Worm (Caenorhabditis elegans) whole organism, early embryonic: Measurements from ENCODE around the gene dhhc-9.
A peak's percentile ranks its signal among the peaks of the same experiment; 100 is the strongest.

Experiments used
- B0310.2 ChIP-seq: sonication (generic microtip); optimal IDR thresholded peaks from 2 replicates; lab custom pipeline; 2016; ENCODE audit warnings: mild to moderate bottlenecking, missing genetic modification characterization, missing compliant biosample characterization
- F13C5.2 ChIP-seq: sonication (generic microtip); optimal IDR thresholded peaks from 2 replicates; lab custom pipeline; 2017; ENCODE audit warnings: mild to moderate bottlenecking, missing genetic modification characterization, inconsistent platforms, missing compliant biosample characterization
- aly-1 ChIP-seq: sonication (generic microtip); optimal IDR thresholded peaks from 2 replicates; lab custom pipeline; 2016; ENCODE audit warnings: missing genetic modification characterization, missing compliant biosample characterization
- ama-1 ChIP-seq: fragments of 150-350 bp; optimal IDR thresholded peaks from 2 replicates; lab custom pipeline; 2014
- ceh-13 ChIP-seq: fragments of 200-800 bp; sonication (Bioruptor generic); optimal IDR thresholded peaks from 2 replicates; lab custom pipeline; 2018; ENCODE audit warnings: mild to moderate bottlenecking, missing genetic modification characterization, missing compliant biosample characterization
- ceh-36 ChIP-seq: sonication (generic microtip); optimal IDR thresholded peaks from 2 replicates; lab custom pipeline; 2016; ENCODE audit warnings: missing genetic modification characterization, inconsistent platforms, missing compliant biosample characterization
- ets-7 ChIP-seq: sonication (generic microtip); optimal IDR thresholded peaks from 2 replicates; lab custom pipeline; 2016; ENCODE audit warnings: missing genotype, missing genetic modification characterization, missing compliant biosample characterization
- flt-1 ChIP-seq: fragments of 200-800 bp; sonication (Bioruptor generic); IDR thresholded peaks from 2 replicates; pipeline ENCODE4 v1.3.6; 2022; ENCODE audit warnings: missing genetic modification characterization, missing compliant biosample characterization
- hmbx-1 ChIP-seq: sonication (generic microtip); optimal IDR thresholded peaks from 2 replicates; lab custom pipeline; 2016; ENCODE audit warnings: mild to moderate bottlenecking, missing genetic modification characterization, missing compliant biosample characterization
- hmg-4 ChIP-seq: fragments of 200-800 bp; sonication (Bioruptor generic); optimal IDR thresholded peaks from 2 replicates; lab custom pipeline; 2018; ENCODE audit warnings: mild to moderate bottlenecking, missing genetic modification characterization, missing compliant biosample characterization
- hnd-1 ChIP-seq: sonication (generic microtip); optimal IDR thresholded peaks from 2 replicates; lab custom pipeline; 2016; ENCODE audit warnings: missing genetic modification characterization, missing compliant biosample characterization
- pes-1 ChIP-seq: fragments of 200-800 bp; sonication (Bioruptor generic); IDR thresholded peaks from 2 replicates; pipeline ENCODE4 v1.3.6; 2022; ENCODE audit warnings: missing genetic modification reagents, missing genetic modification characterization, missing compliant biosample characterization
- scrt-1 ChIP-seq: fragments of 200-800 bp; sonication (Bioruptor generic); IDR thresholded peaks from 2 replicates; pipeline ENCODE4 v1.3.6; 2022; ENCODE audit warnings: missing genetic modification characterization, missing compliant biosample characterization
- sea-1 ChIP-seq: fragments of 200-800 bp; sonication (Bioruptor generic); conservative IDR thresholded peaks from 2 replicates; pipeline ENCODE4 v1.3.6; 2022; ENCODE audit warnings: missing genetic modification characterization, missing compliant biosample characterization
- tbx-11 ChIP-seq: fragments of 200-800 bp; sonication (Bioruptor generic); IDR thresholded peaks from 2 replicates; pipeline ENCODE4 v1.3.6; 2022; ENCODE audit warnings: missing genetic modification characterization, missing compliant biosample characterization
- tbx-37 ChIP-seq: fragments of 200-800 bp; sonication (Bioruptor generic); conservative IDR thresholded peaks from 2 replicates; pipeline ENCODE4 v1.3.6; 2022; ENCODE audit warnings: missing genetic modification reagents, missing genetic modification characterization, missing compliant biosample characterization
- tra-4 ChIP-seq: sonication (generic microtip); optimal IDR thresholded peaks from 2 replicates; lab custom pipeline; 2017; ENCODE audit warnings: missing genetic modification characterization, missing compliant biosample characterization

dhhc-9 gene

DNA sequence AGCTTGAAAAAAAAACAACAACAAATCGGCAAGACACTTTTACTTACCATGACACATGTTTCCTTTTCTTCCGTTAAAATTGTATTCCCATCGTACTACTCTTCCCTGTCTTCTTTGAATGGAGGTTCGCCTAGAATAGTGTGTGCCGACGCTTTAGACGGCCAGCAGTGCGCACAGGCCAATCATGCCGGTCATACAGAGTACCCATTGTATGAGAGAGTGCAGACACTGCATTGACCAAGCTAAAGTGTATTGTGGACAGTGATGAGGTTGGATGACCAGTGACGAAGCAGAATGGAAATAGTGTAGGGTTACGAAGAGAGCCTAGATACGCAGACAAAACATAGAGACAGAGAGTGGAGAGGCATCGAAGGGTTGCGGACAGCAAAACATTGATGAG lies at the start of gene dhhc-9:
TSS of gene dhhc-9 (minus strand) at position 154 of the 400 bp plus-strand sequence.
- no peak for TF ChIP-seq tbx-37 (GFP tag; lab: Robert Waterston, UW)
- peak; percentile 55 for TF ChIP-seq F13C5.2
- TF ChIP-seq hmg-4: peak; percentile 79

DNA sequence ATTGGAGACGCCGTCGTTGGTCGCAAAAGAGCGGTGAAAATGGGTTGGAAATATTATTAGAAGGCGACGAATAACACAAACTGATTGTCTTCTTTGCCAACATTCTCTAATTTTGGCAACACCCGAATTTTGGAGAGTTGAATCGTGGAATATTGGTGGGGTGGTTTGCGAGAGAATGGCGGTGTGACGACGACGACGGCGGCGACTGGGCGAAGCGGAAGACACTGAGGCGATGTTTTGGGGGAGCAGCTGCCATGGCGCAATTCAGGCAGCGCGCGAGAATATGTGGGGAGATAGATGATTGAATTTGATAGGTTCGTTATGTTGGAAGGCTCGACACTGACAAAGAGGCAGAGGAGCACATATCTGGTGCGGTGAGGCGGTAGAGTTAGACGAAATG lies 49.2 kb upstream of the dhhc-9 start:
- no peak for TF ChIP-seq pes-1 (GFP tag; lab: Robert Waterston, UW)
- TF ChIP-seq scrt-1 (GFP tag; lab: Robert Waterston, UW): no peak
- TF ChIP-seq sea-1 (GFP tag; lab: Robert Waterston, UW): no peak
- no peak for TF ChIP-seq hmbx-1 (tag; lab: Kevin White, UChicago)
- TF ChIP-seq ceh-13 (GFP tag; lab: Kevin White, UChicago): no peak
- no peak for TF ChIP-seq tra-4 (tag; lab: Kevin White, UChicago)
- no peak for TF ChIP-seq tbx-37 (GFP tag; lab: Robert Waterston, UW)
- no peak for TF ChIP-seq ets-7 (tag; lab: Kevin White, UChicago)
- no peak for TF ChIP-seq ceh-36 (tag; lab: Kevin White, UChicago)
- no peak for TF ChIP-seq aly-1 (tag; lab: Kevin White, UChicago)
- no peak for TF ChIP-seq ama-1
- TF ChIP-seq flt-1: no peak
- TF ChIP-seq tbx-11 (GFP tag; lab: Robert Waterston, UW): no peak
- no peak for TF ChIP-seq F13C5.2
- no peak for TF ChIP-seq hmg-4
- no peak for TF ChIP-seq B0310.2

DNA sequence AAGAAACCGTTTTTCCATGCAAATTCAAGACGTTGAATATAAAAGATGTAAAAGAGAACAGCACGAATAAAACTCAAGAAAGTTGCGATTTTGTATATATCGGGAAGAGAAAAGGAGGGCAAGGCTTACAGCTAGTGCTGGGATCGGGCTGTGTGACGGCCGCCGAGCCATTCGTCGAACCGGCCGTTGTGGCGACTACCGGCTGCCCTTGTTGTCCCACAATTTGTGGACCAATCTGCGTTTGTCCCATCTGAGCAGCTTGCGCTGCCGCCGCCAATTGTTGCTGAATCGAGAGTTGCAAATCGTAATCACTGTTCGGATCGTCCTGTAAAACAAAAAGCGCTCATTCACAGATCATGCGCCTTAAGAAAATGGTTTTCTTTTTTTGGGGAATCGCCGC lies 45.4 kb upstream of the dhhc-9 start:
- TF ChIP-seq F13C5.2: no peak
- no peak for TF ChIP-seq ceh-13 (GFP tag; lab: Kevin White, UChicago)
- peak; percentile 10 for TF ChIP-seq B0310.2
- no peak for TF ChIP-seq sea-1 (GFP tag; lab: Robert Waterston, UW)
- TF ChIP-seq aly-1 (tag; lab: Kevin White, UChicago): no peak

DNA sequence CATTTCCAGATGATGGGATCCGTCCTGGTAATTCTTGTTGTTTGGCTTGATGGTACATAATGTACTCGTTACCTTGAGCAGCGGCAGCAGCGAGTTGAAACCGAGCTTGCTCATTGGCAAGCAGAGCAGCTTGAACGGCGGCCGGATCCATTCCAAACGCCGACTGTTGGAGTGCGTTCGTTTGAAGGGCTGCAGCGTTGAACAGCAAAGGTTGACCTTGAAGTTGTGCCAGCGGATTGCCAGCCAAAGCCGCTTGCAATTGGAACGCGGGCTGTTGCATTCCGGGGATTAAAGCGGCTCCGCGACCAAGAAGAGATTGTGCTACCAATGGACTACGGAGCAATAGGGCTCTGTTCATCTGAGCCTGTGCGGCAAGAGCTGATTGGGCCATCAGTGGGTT lies 44.3 kb upstream of the dhhc-9 start:
- TF ChIP-seq tbx-37 (GFP tag; lab: Robert Waterston, UW) (no peak), ceh-13 (GFP tag; lab: Kevin White, UChicago) (no peak), hnd-1 (tag; lab: Kevin White, UChicago) (no peak), tra-4 (tag; lab: Kevin White, UChicago) (no peak)

DNA sequence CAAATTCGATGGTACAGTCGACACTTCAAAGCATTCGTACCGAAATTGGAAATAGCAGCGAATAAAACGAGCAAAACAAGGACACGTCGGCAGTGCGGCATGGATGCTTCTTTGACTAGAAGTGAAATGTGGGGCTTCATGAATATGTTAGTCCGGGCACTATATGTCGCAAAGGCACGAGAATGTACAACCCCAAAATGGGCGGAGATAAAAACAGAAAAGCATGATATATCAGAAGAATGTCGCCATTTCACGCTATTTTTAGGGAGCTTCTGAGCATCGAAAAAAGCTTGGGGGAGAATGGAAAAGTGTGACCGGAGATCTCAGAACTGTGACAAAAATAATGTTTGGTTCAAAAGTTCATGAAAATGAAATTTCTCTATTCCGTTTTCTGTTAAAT lies 41.5 kb upstream of the dhhc-9 start, which contains the start of gene T07D1.3:
TSS of gene T07D1.3 (minus strand) at position 101 of the 400 bp plus-strand sequence.
- TF ChIP-seq hnd-1 (tag; lab: Kevin White, UChicago): no peak
- TF ChIP-seq B0310.2: no peak
- TF ChIP-seq aly-1 (tag; lab: Kevin White, UChicago): no peak
- no peak for TF ChIP-seq hmg-4
- TF ChIP-seq scrt-1 (GFP tag; lab: Robert Waterston, UW): no peak

DNA sequence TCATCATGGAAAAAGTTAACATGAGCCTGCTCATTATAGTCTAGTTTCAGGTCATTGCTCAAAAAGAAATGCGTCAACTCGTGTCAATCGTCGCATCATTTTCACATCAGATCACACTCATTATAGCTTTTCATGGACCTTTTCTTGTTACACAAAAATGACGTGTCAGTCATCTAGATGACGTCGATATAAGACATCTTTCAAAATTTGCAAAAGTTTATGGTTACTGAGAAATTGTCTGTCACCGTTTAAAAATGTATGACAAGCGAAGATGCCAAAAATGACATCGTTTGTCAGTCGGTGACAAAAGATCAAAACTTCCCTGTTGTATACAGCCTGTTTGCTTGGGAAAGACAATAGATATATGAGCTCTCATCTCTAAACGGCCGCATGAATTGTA lies 39.3 kb upstream of the dhhc-9 start:
- TF ChIP-seq flt-1 (no peak), B0310.2 (no peak), ets-7 (tag; lab: Kevin White, UChicago) (no peak), hmg-4 (no peak), tra-4 (tag; lab: Kevin White, UChicago) (no peak), pes-1 (GFP tag; lab: Robert Waterston, UW) (no peak), aly-1 (tag; lab: Kevin White, UChicago) (no peak), tbx-37 (GFP tag; lab: Robert Waterston, UW) (no peak), ceh-13 (GFP tag; lab: Kevin White, UChicago) (no peak), sea-1 (GFP tag; lab: Robert Waterston, UW) (no peak), ama-1 (no peak), F13C5.2 (no peak), tbx-11 (GFP tag; lab: Robert Waterston, UW) (no peak), scrt-1 (GFP tag; lab: Robert Waterston, UW) (no peak), hmbx-1 (tag; lab: Kevin White, UChicago) (no peak), ceh-36 (tag; lab: Kevin White, UChicago) (no peak), hnd-1 (tag; lab: Kevin White, UChicago) (no peak)

DNA sequence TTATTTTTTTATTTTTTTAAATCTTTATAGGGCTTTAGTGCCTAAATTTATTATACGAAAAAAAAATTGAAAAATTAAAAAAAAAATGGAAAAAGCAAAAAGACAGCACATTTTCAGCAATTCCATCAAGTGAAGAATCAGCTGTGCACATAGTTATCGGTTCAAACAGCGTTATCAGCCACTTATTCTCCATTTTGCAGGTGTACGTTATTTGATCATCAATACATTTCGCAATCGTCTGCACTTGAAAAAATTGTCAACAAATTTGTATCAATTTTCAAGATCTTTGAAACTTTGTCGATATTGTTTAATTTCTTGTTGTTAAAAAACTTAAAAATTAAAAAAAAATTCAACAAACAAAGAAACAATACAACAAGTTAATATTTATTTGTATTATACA lies 37.9 kb upstream of the dhhc-9 start:
- TF ChIP-seq ama-1 (no peak), tra-4 (tag; lab: Kevin White, UChicago) (no peak), hmg-4 (no peak), flt-1 (no peak), ceh-36 (tag; lab: Kevin White, UChicago) (no peak), F13C5.2 (no peak), sea-1 (GFP tag; lab: Robert Waterston, UW) (no peak), ceh-13 (GFP tag; lab: Kevin White, UChicago) (no peak), hmbx-1 (tag; lab: Kevin White, UChicago) (no peak), tbx-11 (GFP tag; lab: Robert Waterston, UW) (no peak), tbx-37 (GFP tag; lab: Robert Waterston, UW) (no peak), hnd-1 (tag; lab: Kevin White, UChicago) (no peak)

DNA sequence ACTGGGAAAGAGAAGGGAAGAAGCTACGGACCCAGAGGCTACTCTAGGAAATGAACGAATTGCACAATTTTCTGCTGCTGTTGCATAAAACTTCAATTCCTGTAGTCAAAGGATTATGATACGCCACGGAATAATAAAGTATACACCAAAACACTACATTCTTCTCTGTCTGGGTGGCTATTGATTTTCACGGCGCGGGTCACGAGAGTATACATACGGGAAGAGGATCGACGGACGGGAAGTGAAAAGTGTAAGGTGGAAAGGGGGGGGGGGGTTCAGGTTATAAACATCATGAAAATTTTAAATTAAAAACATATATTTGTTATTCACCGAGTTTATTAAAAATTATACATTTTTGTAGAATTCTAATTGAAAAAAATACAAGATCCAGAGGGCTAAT lies 37.5 kb upstream of the dhhc-9 start:
- no peak for TF ChIP-seq hmbx-1 (tag; lab: Kevin White, UChicago)
- TF ChIP-seq tbx-11 (GFP tag; lab: Robert Waterston, UW): no peak
- no peak for TF ChIP-seq F13C5.2
- no peak for TF ChIP-seq ceh-13 (GFP tag; lab: Kevin White, UChicago)
- no peak for TF ChIP-seq tra-4 (tag; lab: Kevin White, UChicago)
- no peak for TF ChIP-seq B0310.2
- TF ChIP-seq pes-1 (GFP tag; lab: Robert Waterston, UW): no peak
- no peak for TF ChIP-seq ets-7 (tag; lab: Kevin White, UChicago)
